ENCODE assay signal across 2 fruit fly cellular contexts in the genomic region with DNA sequence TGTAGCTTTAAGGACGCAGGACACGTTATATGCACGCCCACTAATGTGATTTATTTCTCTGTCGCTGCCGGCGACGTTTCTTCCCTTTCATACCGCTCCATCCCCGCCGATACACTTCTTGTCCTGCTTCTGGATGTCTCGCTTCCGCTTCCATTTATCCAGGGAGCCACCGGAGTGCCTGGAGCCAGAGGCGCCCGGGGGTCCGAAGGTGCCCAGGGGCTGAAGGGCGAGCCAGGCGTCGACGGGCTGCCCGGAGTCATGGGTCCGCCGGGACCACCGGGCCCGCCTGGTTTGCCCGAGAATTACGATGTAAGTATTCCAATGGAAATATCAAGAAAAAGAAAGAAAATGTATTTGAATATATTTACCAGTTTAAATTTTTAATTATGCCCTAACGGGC.
A peak's percentile ranks its signal among the peaks of the same experiment; 100 is the strongest.
TF ChIP-seq lines count a peak whose summit lies in the region.

No protein-coding gene starts in this region.

- TF ChIP-seq CTCF in whole organism, embryonic (GFP tag; optimal IDR thresholded peaks at IDR 0.05; lab: Kevin White, UChicago) = no peak

TF ChIP-seq in whole organism, embryonic, 481 proteins besides CTCF, POLR2A, EP300 and RAD21:
- TF ChIP-seq zfh2 (GFP tag; optimal IDR thresholded peaks at IDR 0.05; lab: Kevin White, UChicago) (no peak), dan (GFP tag; IDR thresholded peaks at IDR 0.05; lab: Robert Waterston, UW) (no peak), Hr39 (optimal IDR thresholded peaks at IDR 0.05; lab: Kevin White, UChicago) (peak; percentile 68)
TF ChIP-seq in whole organism, embryonic: peak in this region for 1.

TF ChIP-seq in whole organism, wandering third instar larva, 38 proteins besides CTCF, POLR2A, EP300 and RAD21:
- TF ChIP-seq Dfd (GFP tag; optimal IDR thresholded peaks at IDR 0.05; lab: Kevin White, UChicago) (peak; percentile 98), sage (GFP tag; optimal IDR thresholded peaks at IDR 0.05; lab: Kevin White, UChicago) (no peak)

Comparison
In these comparisons a context has a peak if more than half of its experiments do, and no peak if none do; other contexts are left out.
1. Of the 10 proteins assayed by ChIP-seq in both whole organism, embryonic and whole organism, wandering third instar larva: peak only in whole organism, embryonic: none; only in whole organism, wandering third instar larva: Dfd; in both: none; in neither: 9.